Worm (Caenorhabditis elegans) whole organism, L2 larva: ENCODE results near the gene T12A7.6.

Source experiments
- lin-13 ChIP-seq: fragments of 150-350 bp; optimal IDR thresholded peaks from 2 replicates; lab custom pipeline; 2014; ENCODE audit warnings: missing biosample characterization, missing genetic modification reagents, missing genetic modification characterization
- mdl-1 ChIP-seq, 2 experiments: fragments of 150-350 bp in 1 of 2; sonication (generic microtip) in 1 of 2; optimal IDR thresholded peaks; 2 replicates each; lab custom pipeline; 2017; ENCODE audit warnings: missing biosample characterization in 2 of 2, missing genetic modification characterization in 2 of 2
- skn-1 ChIP-seq: sonication (generic microtip); optimal IDR thresholded peaks from 2 replicates; lab custom pipeline; 2017; ENCODE audit warnings: missing biosample characterization, missing genetic modification characterization

- TF ChIP-seq skn-1 (tag; lab: Kevin White, UChicago) (no peak), lin-13 (no peak), mdl-1 (tag; optimal IDR thresholded peaks at IDR 0.05; lab: Kevin White, UChicago) (no peak)
These were observed 47.1 kb upstream of the T12A7.6 start for ce11 chrIV:11701878-11702277.
